Worm (Caenorhabditis elegans) whole organism, L1 larva: ENCODE measurements around the gene F25D1.8.

Experiments used
- C16A3.4 ChIP-seq: fragments of 150-350 bp; optimal IDR thresholded peaks from 2 replicates; lab custom pipeline; 2014; ENCODE audit warnings: missing biosample characterization, missing genetic modification characterization
- C34B4.2 ChIP-seq: sonication (generic microtip); optimal IDR thresholded peaks from 2 replicates; lab custom pipeline; 2017; ENCODE audit warnings: mild to moderate bottlenecking, missing genetic modification characterization, missing compliant biosample characterization
- aha-1 ChIP-seq: fragments of 150-350 bp; optimal IDR thresholded peaks from 2 replicates; lab custom pipeline; 2014; ENCODE audit warnings: missing biosample characterization, missing genetic modification characterization
- ama-1 ChIP-seq: fragments of 150-350 bp; optimal IDR thresholded peaks from 2 replicates; lab custom pipeline; 2014
- blmp-1 ChIP-seq: fragments of 150-350 bp; optimal IDR thresholded peaks from 2 replicates; lab custom pipeline; 2014; ENCODE audit warnings: missing biosample characterization, missing genetic modification characterization
- ceh-63 ChIP-seq: fragments of 200-800 bp; sonication (Bioruptor generic); optimal IDR thresholded peaks from 2 replicates; lab custom pipeline; 2018; ENCODE audit warnings: mild to moderate bottlenecking, missing genetic modification characterization, missing compliant biosample characterization
- ces-1 ChIP-seq: fragments of 150-350 bp; optimal IDR thresholded peaks from 2 replicates; lab custom pipeline; 2014; ENCODE audit warnings: missing biosample characterization, missing genetic modification reagents, missing genetic modification characterization
- dpl-1 ChIP-seq, 3 experiments: fragments of 150-350 bp in 2 of 3; sonication (generic microtip) in 1 of 3; optimal IDR thresholded peaks; 2 replicates each; lab custom pipeline; 2014 to 2017; ENCODE audit warnings: missing biosample characterization in 3 of 3, missing genetic modification characterization in 3 of 3, missing genetic modification reagents in 3 of 3
- efl-1 ChIP-seq, 4 experiments: fragments of 150-350 bp; optimal IDR thresholded peaks in 3 of 4; peaks in 1 of 4; 1 replicate in 1 of 4; 2 replicates in 3 of 4; lab custom pipeline; 2014; ENCODE audit warnings: missing biosample characterization in 2 of 4, missing genetic modification characterization in 2 of 4, missing genetic modification reagents in 2 of 4
- efl-3 ChIP-seq: fragments of 200-800 bp; sonication (Bioruptor generic); optimal IDR thresholded peaks from 2 replicates; lab custom pipeline; 2018; ENCODE audit warnings: mild to moderate bottlenecking, missing genetic modification characterization, missing compliant biosample characterization
- elt-3 ChIP-seq, 6 experiments: fragments of 150-350 bp in 1 of 6; sonication (generic microtip); optimal IDR thresholded peaks; 2 replicates each; lab custom pipeline; 2017 to 2018; ENCODE audit warnings: missing biosample characterization in 6 of 6, missing genetic modification characterization in 6 of 6, inconsistent platforms in 1 of 6
- grh-1 ChIP-seq: fragments of 200-800 bp; sonication (Bioruptor generic); IDR thresholded peaks from 2 replicates; pipeline ENCODE4 v1.3.6; 2022; ENCODE audit warnings: missing genetic modification reagents, missing genetic modification characterization, missing compliant biosample characterization
- isw-1 ChIP-seq: fragments of 200-800 bp; sonication (Bioruptor generic); IDR thresholded peaks from 2 replicates; pipeline ENCODE4 v1.3.6; 2022; ENCODE audit warnings: missing genetic modification characterization, missing compliant biosample characterization
- lin-13 ChIP-seq: fragments of 150-350 bp; optimal IDR thresholded peaks from 2 replicates; lab custom pipeline; 2014; ENCODE audit warnings: missing biosample characterization, missing genetic modification reagents, missing genetic modification characterization
- lin-15B ChIP-seq: fragments of 150-350 bp; sonication (generic microtip); optimal IDR thresholded peaks from 3 replicates; lab custom pipeline; 2014; ENCODE audit warnings: missing biosample characterization, missing genetic modification characterization
- lsy-2 ChIP-seq, 2 experiments: fragments of 150-350 bp; optimal IDR thresholded peaks; 2 replicates each; lab custom pipeline; 2014; ENCODE audit warnings: missing biosample characterization in 2 of 2, missing genetic modification characterization in 2 of 2
- mdl-1 ChIP-seq, 2 experiments: fragments of 150-350 bp; optimal IDR thresholded peaks; 2 replicates each; lab custom pipeline; 2014 to 2017; ENCODE audit warnings: missing biosample characterization in 2 of 2, missing genetic modification characterization in 2 of 2, inconsistent platforms in 1 of 2
- nhr-19 ChIP-seq: fragments of 200-800 bp; sonication (Bioruptor generic); conservative IDR thresholded peaks from 2 replicates; pipeline ENCODE4 v1.3.6; 2022; ENCODE audit warnings: missing genetic modification characterization, missing compliant biosample characterization
- nhr-20 ChIP-seq: sonication (generic microtip); optimal IDR thresholded peaks from 2 replicates; lab custom pipeline; 2016; ENCODE audit warnings: mild to moderate bottlenecking, missing genetic modification characterization, missing compliant biosample characterization
- nhr-237 ChIP-seq: fragments of 150-350 bp; optimal IDR thresholded peaks from 2 replicates; lab custom pipeline; 2014; ENCODE audit warnings: missing biosample characterization, missing genetic modification characterization
- nhr-47 ChIP-seq: sonication (generic microtip); optimal IDR thresholded peaks from 2 replicates; lab custom pipeline; 2016; ENCODE audit warnings: mild to moderate bottlenecking, missing genetic modification characterization, moderate library complexity, missing compliant biosample characterization
- nhr-71 ChIP-seq: sonication (generic microtip); optimal IDR thresholded peaks from 2 replicates; lab custom pipeline; 2016; ENCODE audit warnings: mild to moderate bottlenecking, missing genetic modification characterization, moderate library complexity, missing compliant biosample characterization
- nhr-85 ChIP-seq: sonication (generic microtip); peaks from one replicate; lab custom pipeline; 2016; ENCODE audit warnings: missing genetic modification characterization, inconsistent platforms, missing compliant biosample characterization
- pag-3 ChIP-seq: sonication (generic microtip); optimal IDR thresholded peaks from 2 replicates; lab custom pipeline; 2017; ENCODE audit warnings: missing genetic modification characterization, mild to moderate bottlenecking, missing compliant biosample characterization, antibody characterized with exemption, borderline replicate concordance; ENCODE audit not compliant: insufficient read depth
- rnt-1 ChIP-seq: sonication (generic microtip); optimal IDR thresholded peaks from 2 replicates; lab custom pipeline; 2016; ENCODE audit warnings: mild to moderate bottlenecking, missing genetic modification characterization, moderate library complexity, missing compliant biosample characterization
- skn-1 ChIP-seq: fragments of 150-350 bp; optimal IDR thresholded peaks from 2 replicates; lab custom pipeline; 2014; ENCODE audit warnings: missing biosample characterization, missing genetic modification characterization
- snpc-4 ChIP-seq: fragments of 150-350 bp; optimal IDR thresholded peaks from 2 replicates; lab custom pipeline; 2014; ENCODE audit warnings: missing biosample characterization, missing genetic modification characterization
- sox-4 ChIP-seq: sonication (generic microtip); optimal IDR thresholded peaks from 2 replicates; lab custom pipeline; 2016; ENCODE audit warnings: missing genetic modification characterization, missing compliant biosample characterization
- tbx-2 ChIP-seq: sonication (generic microtip); optimal IDR thresholded peaks from 2 replicates; lab custom pipeline; 2016; ENCODE audit warnings: missing genetic modification characterization, missing compliant biosample characterization
- tlp-1 ChIP-seq: fragments of 150-350 bp; optimal IDR thresholded peaks from 2 replicates; lab custom pipeline; 2014; ENCODE audit warnings: missing biosample characterization, missing genetic modification characterization
- unc-130 ChIP-seq: fragments of 150-350 bp; optimal IDR thresholded peaks from 2 replicates; lab custom pipeline; 2017; ENCODE audit warnings: missing biosample characterization, missing genetic modification characterization, inconsistent platforms
- unc-30 ChIP-seq: sonication (generic microtip); optimal IDR thresholded peaks from 2 replicates; lab custom pipeline; 2017; ENCODE audit warnings: missing biosample characterization, missing genetic modification characterization
- unc-98 ChIP-seq: fragments of 200-800 bp; sonication (Bioruptor generic); IDR thresholded peaks from 2 replicates; pipeline ENCODE4 v1.3.6; 2022; ENCODE audit warnings: missing genetic modification characterization, missing compliant biosample characterization
- vab-15 ChIP-seq: sonication (generic microtip); optimal IDR thresholded peaks from 2 replicates; lab custom pipeline; 2017; ENCODE audit warnings: missing genotype, mild to moderate bottlenecking, missing genetic modification characterization, missing compliant biosample characterization
- zag-1 ChIP-seq: fragments of 150-350 bp; optimal IDR thresholded peaks from 2 replicates; lab custom pipeline; 2014; ENCODE audit warnings: missing biosample characterization, missing genetic modification characterization
- zip-4 ChIP-seq: fragments of 200-800 bp; sonication (Bioruptor generic); optimal IDR thresholded peaks from 2 replicates; lab custom pipeline; 2018; ENCODE audit warnings: mild to moderate bottlenecking, missing genetic modification characterization, moderate library complexity, missing compliant biosample characterization

Gene F25D1.8

ce11 chrV:10548981-10549380 is 9.8 kb downstream of the F25D1.8 start, which contains the start of gene srd-34:
Gene srd-34, minus strand, starts transcription at chrV:10549081.
- no peak for TF ChIP-seq C34B4.2 (tag; lab: Kevin White, UChicago)
- no peak for TF ChIP-seq unc-30
- TF ChIP-seq lin-15B (tag; lab: Kevin White, UChicago): no peak
- TF ChIP-seq nhr-47 (tag; lab: Kevin White, UChicago): no peak
- TF ChIP-seq snpc-4 (tag; lab: Kevin White, UChicago): no peak
- TF ChIP-seq skn-1 (tag; lab: Kevin White, UChicago): no peak
- no peak for TF ChIP-seq tbx-2 (tag; lab: Kevin White, UChicago)
- no peak for TF ChIP-seq zip-4 (GFP tag; lab: Kevin White, UChicago)
- no peak for TF ChIP-seq ceh-63 (GFP tag; lab: Kevin White, UChicago)
- no peak for TF ChIP-seq nhr-20 (tag; lab: Kevin White, UChicago)
- no peak for TF ChIP-seq mdl-1 (tag; optimal IDR thresholded peaks at IDR 0.05; lab: Kevin White, UChicago)

ce11 chrV:10549717-10550116 is 10.5 kb downstream of the F25D1.8 start, which contains the start of gene F32G8.2:
Gene F32G8.2, plus strand, starts transcription at chrV:10550017.
- TF ChIP-seq lin-13 (no peak), sox-4 (tag; lab: Kevin White, UChicago) (no peak), tlp-1 (tag; lab: Kevin White, UChicago) (no peak), dpl-1 (GFP tag; optimal IDR thresholded peaks at IDR 0.05; lab: Kevin White, UChicago) (no peak), efl-1 (optimal IDR thresholded peaks at IDR 0.05; lab: Kevin White, UChicago) (no peak), efl-1 (GFP tag; optimal IDR thresholded peaks at IDR 0.05 in 1 of 2; lab: Kevin White, UChicago) (no peak), skn-1 (tag; lab: Kevin White, UChicago) (no peak)

- TF ChIP-seq tlp-1 (tag; lab: Kevin White, UChicago): no peak
- TF ChIP-seq nhr-19: no peak
- no peak for TF ChIP-seq rnt-1 (tag; lab: Kevin White, UChicago)
- TF ChIP-seq efl-3 (GFP tag; lab: Kevin White, UChicago): no peak
- TF ChIP-seq dpl-1 (GFP tag; optimal IDR thresholded peaks at IDR 0.05; lab: Kevin White, UChicago): no peak
- TF ChIP-seq zag-1: no peak
- TF ChIP-seq unc-98 (GFP tag; lab: Robert Waterston, UW): no peak
- TF ChIP-seq, all 84 proteins: peak for 0
Observed at ce11 chrV:10555239-10555638, 16.0 kb downstream of the F25D1.8 start, which contains the start of gene F32G8.3. Gene F32G8.3, minus strand, starts transcription at chrV:10555339.

DNA sequence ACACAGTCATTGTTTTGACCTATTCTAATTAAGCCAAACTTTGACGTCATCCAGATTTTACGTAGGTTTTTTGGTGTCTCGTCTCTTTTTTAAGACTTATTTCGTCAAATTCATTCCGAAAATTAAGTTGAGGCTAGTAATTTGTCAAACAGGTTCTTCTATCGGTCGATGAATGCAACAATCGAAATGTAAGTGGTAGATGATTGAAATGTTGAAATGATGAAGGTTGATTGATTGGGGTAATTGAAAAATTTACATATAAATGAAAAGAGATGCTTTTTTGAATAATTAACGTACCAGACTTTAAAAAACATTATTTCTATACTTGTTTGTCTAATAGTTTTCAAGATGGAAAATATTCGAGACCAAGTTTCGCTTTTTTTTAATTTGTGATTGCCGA is 17.1 kb downstream of the F25D1.8 start:
- peak; percentile 42; the same call in 1 of the 2 replicates for TF ChIP-seq grh-1 (GFP tag; lab: Robert Waterston, UW)
- no peak for TF ChIP-seq nhr-237 (tag; lab: Kevin White, UChicago)
- TF ChIP-seq nhr-85: peak; percentile 72
- no peak for TF ChIP-seq pag-3 (tag; lab: Kevin White, UChicago)
- no peak for TF ChIP-seq nhr-71 (tag; lab: Kevin White, UChicago)

- TF ChIP-seq isw-1 (no peak), dpl-1 (GFP tag; optimal IDR thresholded peaks at IDR 0.05; lab: Kevin White, UChicago) (peak in 1 of 3 experiments; percentile 14), ceh-63 (GFP tag; lab: Kevin White, UChicago) (no peak), ces-1 (GFP tag; lab: Kevin White, UChicago) (no peak), efl-1 (optimal IDR thresholded peaks at IDR 0.05; lab: Kevin White, UChicago) (no peak), efl-1 (GFP tag; optimal IDR thresholded peaks at IDR 0.05 in 1 of 2; lab: Kevin White, UChicago) (peak in 1 of 2 experiments; percentile 67), elt-3 (tag; optimal IDR thresholded peaks at IDR 0.05; lab: Kevin White, UChicago) (peak in 5 of 6 experiments; percentile 45 to 80 (median 69)), lsy-2 (tag; optimal IDR thresholded peaks at IDR 0.05; lab: Kevin White, UChicago) (no peak), ama-1 (lab: Kevin White, UChicago) (no peak), grh-1 (GFP tag; lab: Robert Waterston, UW) (0 out of 2 replicates have a peak, but pooled peaks have one; percentile 19), nhr-20 (tag; lab: Kevin White, UChicago) (peak; percentile 48), aha-1 (no peak), mdl-1 (tag; optimal IDR thresholded peaks at IDR 0.05; lab: Kevin White, UChicago) (no peak), nhr-19 (peak; percentile 7; the same call in 1 of the 2 replicates), nhr-71 (tag; lab: Kevin White, UChicago) (peak; percentile 41), vab-15 (tag; lab: Kevin White, UChicago) (peak; percentile 71), unc-130 (peak; percentile 57), C16A3.4 (tag; lab: Kevin White, UChicago) (peak; percentile 9), nhr-85 (peak; percentile 87), blmp-1 (peak; percentile 90)
Observed at ce11 chrV:10557094-10557493, 17.9 kb downstream of the F25D1.8 start.
